Worm (Caenorhabditis elegans): Measurements from ENCODE around the gene gsp-1.

gsp-1 gene

DNA sequence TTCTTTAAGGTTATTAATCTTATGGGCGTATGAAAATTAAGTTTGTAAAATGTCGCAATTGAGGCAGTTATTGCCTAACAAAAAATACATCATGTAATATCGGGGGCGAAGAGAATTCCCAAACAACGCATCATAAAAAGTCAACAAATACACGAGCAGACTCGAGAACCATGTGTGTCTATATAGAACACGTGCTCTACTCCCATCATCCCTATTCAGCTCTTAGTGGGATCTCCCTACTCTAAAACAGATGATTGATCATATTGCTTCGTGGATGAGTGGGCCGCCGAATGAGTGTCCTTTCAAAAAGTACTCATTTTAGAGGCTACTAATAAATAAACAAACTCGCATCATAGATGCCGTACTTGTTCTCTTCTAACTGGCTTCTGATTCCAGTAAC, 42.2 kb downstream of the gsp-1 start:
- TF ChIP-seq sma-9 (GFP tag; optimal IDR thresholded peaks at IDR 0.05) (peak; percentile 46), sma-9 (tag; optimal IDR thresholded peaks at IDR 0.05) (no peak), egl-27 (tag; optimal IDR thresholded peaks at IDR 0.05) (no peak), lin-13 (GFP tag; optimal IDR thresholded peaks at IDR 0.05) (no peak), nhr-129 (tag; optimal IDR thresholded peaks at IDR 0.05) (peak; percentile 6)

DNA sequence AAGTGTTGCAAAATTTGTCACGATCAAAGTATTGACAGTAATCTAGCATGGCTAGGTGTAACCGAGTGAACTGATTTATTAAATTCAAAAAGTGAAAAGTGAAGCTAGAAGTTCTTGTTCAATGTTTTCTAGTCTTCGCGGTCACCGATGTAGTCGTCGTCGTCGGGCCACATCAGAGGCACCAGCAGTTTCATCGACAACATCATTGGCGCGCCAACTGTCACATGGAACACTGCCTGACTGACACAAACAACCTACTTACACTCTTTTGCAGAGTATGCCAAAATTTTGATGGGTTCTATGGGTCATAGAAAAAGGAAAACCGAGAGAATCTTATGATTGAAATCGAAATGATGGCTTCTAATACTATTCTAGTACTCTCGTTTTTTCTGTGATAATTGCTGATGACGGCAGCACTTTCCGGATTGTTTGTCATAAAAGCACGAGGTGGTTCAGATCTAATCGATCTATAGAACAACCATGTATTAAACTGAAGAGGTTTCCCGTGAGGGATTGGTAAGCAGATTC, 43.3 kb downstream of the gsp-1 start:
- TF ChIP-seq ama-1 (optimal IDR thresholded peaks at IDR 0.05) (no peak), gmeb-1 (tag; optimal IDR thresholded peaks at IDR 0.05) (no peak), zag-1 (tag; optimal IDR thresholded peaks at IDR 0.05) (no peak), R02D3.7 (tag; optimal IDR thresholded peaks at IDR 0.05) (no peak), nhr-25 (tag; optimal IDR thresholded peaks at IDR 0.05) (peak; percentile 15), nhr-129 (tag; optimal IDR thresholded peaks at IDR 0.05) (no peak)

DNA sequence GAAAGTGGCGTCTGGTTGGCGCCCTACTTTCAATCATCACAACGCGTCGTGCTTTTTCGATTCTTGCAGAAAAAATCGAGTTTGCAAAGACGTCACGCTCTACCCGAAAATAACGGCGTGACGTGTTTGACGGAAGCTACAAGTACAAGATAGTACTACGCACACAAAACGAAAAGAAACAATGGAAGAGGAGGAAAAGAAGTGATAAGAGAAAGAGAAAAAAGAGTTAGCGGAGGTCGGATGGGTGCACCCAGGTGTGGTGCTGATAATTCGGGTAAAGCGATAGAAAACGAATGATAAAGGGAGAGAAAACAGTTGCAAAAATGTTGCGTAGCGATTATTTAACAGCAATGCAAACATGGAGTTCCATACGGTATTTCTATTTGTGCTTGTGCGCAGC, 44.5 kb downstream of the gsp-1 start:
- TF ChIP-seq lin-11 (tag; optimal IDR thresholded peaks at IDR 0.05), result no peak
- peak; percentile 67 for TF ChIP-seq F13H6.1 (tag; optimal IDR thresholded peaks at IDR 0.05)
- peak; percentile 8 for TF ChIP-seq egl-27 (tag; optimal IDR thresholded peaks at IDR 0.05)
- no peak for TF ChIP-seq elt-3 (tag; optimal IDR thresholded peaks at IDR 0.05)
- no peak for TF ChIP-seq unc-39 (tag; optimal IDR thresholded peaks at IDR 0.05)
- no peak for TF ChIP-seq blmp-1 (tag; optimal IDR thresholded peaks at IDR 0.05; ENCODE audit: insufficient read depth)
- no peak for TF ChIP-seq elt-1 (tag; optimal IDR thresholded peaks at IDR 0.05)
- TF ChIP-seq nhr-6 (tag; optimal IDR thresholded peaks at IDR 0.05), result no peak
- TF ChIP-seq nhr-129 (tag; optimal IDR thresholded peaks at IDR 0.05), result peak; percentile 28
- no peak for TF ChIP-seq R02D3.7 (tag; optimal IDR thresholded peaks at IDR 0.05)
- no peak for TF ChIP-seq unc-55 (GFP tag; optimal IDR thresholded peaks at IDR 0.05)
- no peak for TF ChIP-seq alr-1 (tag; optimal IDR thresholded peaks at IDR 0.05)
- TF ChIP-seq sma-9 (GFP tag; optimal IDR thresholded peaks at IDR 0.05), result peak; percentile 73
- TF ChIP-seq sma-9 (tag; optimal IDR thresholded peaks at IDR 0.05), result no peak
- peak; percentile 33 for TF ChIP-seq gmeb-1 (tag; optimal IDR thresholded peaks at IDR 0.05)
- no peak for TF ChIP-seq nhr-25 (tag; optimal IDR thresholded peaks at IDR 0.05)
- no peak for TF ChIP-seq nhr-21 (tag; optimal IDR thresholded peaks at IDR 0.05)
- TF ChIP-seq snpc-4 (tag; optimal IDR thresholded peaks at IDR 0.05), result no peak
- TF ChIP-seq ceh-16 (tag; optimal IDR thresholded peaks at IDR 0.05), result no peak
- no peak for TF ChIP-seq ztf-4 (tag; optimal IDR thresholded peaks at IDR 0.05)
- no peak for TF ChIP-seq peb-1 (tag; optimal IDR thresholded peaks at IDR 0.05)
- TF ChIP-seq mab-5 (tag; optimal IDR thresholded peaks at IDR 0.05), result no peak
- TF ChIP-seq lin-39 (tag; optimal IDR thresholded peaks at IDR 0.05), result no peak
- TF ChIP-seq nhr-12 (tag; optimal IDR thresholded peaks at IDR 0.05), result no peak
- no peak for TF ChIP-seq ztf-11 (tag; optimal IDR thresholded peaks at IDR 0.05)
- peak in 1 of 2 experiments; percentile 27 for TF ChIP-seq mdl-1 (tag; optimal IDR thresholded peaks at IDR 0.05)
- no peak for TF ChIP-seq lsy-2 (tag; optimal IDR thresholded peaks at IDR 0.05)
- TF ChIP-seq ZK546.5 (tag; optimal IDR thresholded peaks at IDR 0.05), result no peak
- no peak for TF ChIP-seq dmd-4 (tag; optimal IDR thresholded peaks at IDR 0.05)
- peak; percentile 76 for TF ChIP-seq fos-1 (tag; optimal IDR thresholded peaks at IDR 0.05)
- no peak for TF ChIP-seq nhr-77 (tag; optimal IDR thresholded peaks at IDR 0.05)
- peak; percentile 52 for TF ChIP-seq crh-2 (tag; optimal IDR thresholded peaks at IDR 0.05)
- TF ChIP-seq mbf-1 (tag; optimal IDR thresholded peaks at IDR 0.05), result no peak
- no peak for TF ChIP-seq ztf-1 (GFP tag; conservative IDR thresholded peaks at IDR 0.05)
- no peak for TF ChIP-seq nhr-237 (tag; optimal IDR thresholded peaks at IDR 0.05)
- TF ChIP-seq skn-1 (tag; optimal IDR thresholded peaks at IDR 0.05), result no peak
- no peak for TF ChIP-seq unc-62 (GFP tag; optimal IDR thresholded peaks at IDR 0.05)
- no peak for TF ChIP-seq nhr-10 (tag; optimal IDR thresholded peaks at IDR 0.05)
- no peak for TF ChIP-seq ama-1 (optimal IDR thresholded peaks at IDR 0.05)
- peak; percentile 32 for TF ChIP-seq sma-3 (GFP tag; optimal IDR thresholded peaks at IDR 0.05)
- TF ChIP-seq Y55F3AM.14 (GFP tag; optimal IDR thresholded peaks at IDR 0.05), result no peak
- TF ChIP-seq aly-2 (tag; optimal IDR thresholded peaks at IDR 0.05), result no peak
- no peak for TF ChIP-seq C34F6.9 (tag; optimal IDR thresholded peaks at IDR 0.05)
- TF ChIP-seq zag-1 (tag; optimal IDR thresholded peaks at IDR 0.05), result no peak
- TF ChIP-seq sem-4 (tag; optimal IDR thresholded peaks at IDR 0.05), result no peak
- TF ChIP-seq ceh-82 (tag; optimal IDR thresholded peaks at IDR 0.05), result no peak
- TF ChIP-seq nhr-23 (tag; optimal IDR thresholded peaks at IDR 0.05), result no peak
- TF ChIP-seq lin-13 (GFP tag; optimal IDR thresholded peaks at IDR 0.05), result no peak
- no peak for TF ChIP-seq nhr-11 (tag; optimal IDR thresholded peaks at IDR 0.05)

Data from whole organism, L2 larva.